Worm (Caenorhabditis elegans) whole organism, young adult: ENCODE measurements around the gene mrg-1.

ENCODE experiments used
- B0336.3 ChIP-seq: fragments of 200-800 bp; sonication (Bioruptor generic); IDR thresholded peaks from 2 replicates; pipeline ENCODE4 v1.3.6; 2022; ENCODE audit warnings: missing genetic modification characterization, missing compliant biosample characterization
- C06A6.2 ChIP-seq: fragments of 200-800 bp; sonication (Bioruptor generic); conservative IDR thresholded peaks from 2 replicates; pipeline ENCODE4 v1.3.6; 2022; ENCODE audit warnings: missing genetic modification characterization, missing compliant biosample characterization
- D2030.7 ChIP-seq: fragments of 200-800 bp; sonication (Bioruptor generic); IDR thresholded peaks from 2 replicates; pipeline ENCODE4 v1.3.6; 2022; ENCODE audit warnings: missing genetic modification reagents, missing genetic modification characterization, missing compliant biosample characterization
- F39B2.1 ChIP-seq: fragments of 200-800 bp; sonication (Bioruptor generic); IDR thresholded peaks from 2 replicates; pipeline ENCODE4 v1.3.6; 2022; ENCODE audit warnings: missing genetic modification reagents, missing genetic modification characterization, missing compliant biosample characterization
- F52B5.7 ChIP-seq: sonication (generic microtip); optimal IDR thresholded peaks from 2 replicates; lab custom pipeline; 2016; ENCODE audit warnings: mild to moderate bottlenecking, missing genetic modification characterization, missing compliant biosample characterization
- F55B11.4 ChIP-seq: sonication (generic microtip); optimal IDR thresholded peaks from 2 replicates; lab custom pipeline; 2016; ENCODE audit warnings: missing compliant biosample characterization, missing genetic modification characterization, borderline replicate concordance; ENCODE audit not compliant: insufficient read depth
- F57A8.1 ChIP-seq: fragments of 200-800 bp; sonication (Bioruptor generic); optimal IDR thresholded peaks from 2 replicates; lab custom pipeline; 2018; ENCODE audit warnings: mild to moderate bottlenecking, missing genetic modification characterization, moderate library complexity, missing compliant biosample characterization
- K11D2.4 ChIP-seq: fragments of 200-800 bp; sonication (Bioruptor generic); IDR thresholded peaks from 2 replicates; pipeline ENCODE4 v1.3.6; 2022; ENCODE audit warnings: missing genetic modification reagents, missing genetic modification characterization, missing compliant biosample characterization
- T26A5.8 ChIP-seq: sonication (generic microtip); optimal IDR thresholded peaks from 2 replicates; lab custom pipeline; 2016; ENCODE audit warnings: missing genetic modification characterization, missing compliant biosample characterization
- Y53G8AR.9 ChIP-seq: fragments of 200-800 bp; sonication (Bioruptor generic); conservative IDR thresholded peaks from 2 replicates; pipeline ENCODE4 v1.3.6; 2022; ENCODE audit warnings: missing genetic modification reagents, missing genetic modification characterization, missing compliant biosample characterization
- Y56A3A.18 ChIP-seq: fragments of 200-800 bp; sonication (Bioruptor generic); IDR thresholded peaks from 2 replicates; pipeline ENCODE4 v1.3.6; 2022; ENCODE audit warnings: missing genetic modification reagents, missing genetic modification characterization, missing compliant biosample characterization
- ama-1 ChIP-seq, 3 experiments: fragments of 150-350 bp in 1 of 3; sonication (generic microtip) in 2 of 3; optimal IDR thresholded peaks; 2 replicates each; lab custom pipeline; 2014 to 2018; ENCODE audit warnings: missing biosample characterization in 2 of 3, missing genetic modification characterization in 2 of 3, missing genetic modification reagents in 2 of 3
- aptf-2 ChIP-seq: fragments of 200-800 bp; sonication (Bioruptor generic); conservative IDR thresholded peaks from 2 replicates; pipeline ENCODE4 v1.3.6; 2022; ENCODE audit warnings: missing genetic modification reagents, missing genetic modification characterization, missing compliant biosample characterization
- attf-3 ChIP-seq: fragments of 200-800 bp; sonication (Bioruptor generic); conservative IDR thresholded peaks from 2 replicates; pipeline ENCODE4 v1.3.6; 2022; ENCODE audit warnings: missing genetic modification reagents, missing genetic modification characterization, missing compliant biosample characterization
- attf-6 ChIP-seq: fragments of 200-800 bp; sonication (Bioruptor generic); IDR thresholded peaks from 2 replicates; pipeline ENCODE4 v1.3.6; 2022; ENCODE audit warnings: missing genetic modification reagents, missing genetic modification characterization, missing compliant biosample characterization
- bed-1 ChIP-seq: fragments of 200-800 bp; sonication (Bioruptor generic); IDR thresholded peaks from 2 replicates; pipeline ENCODE4 v1.3.6; 2022; ENCODE audit warnings: missing genetic modification reagents, missing genetic modification characterization, missing compliant biosample characterization
- ccch-3 ChIP-seq: fragments of 200-800 bp; sonication (Bioruptor generic); optimal IDR thresholded peaks from 2 replicates; lab custom pipeline; 2018; ENCODE audit warnings: mild to moderate bottlenecking, missing genetic modification characterization, missing compliant biosample characterization
- ceh-27 ChIP-seq: fragments of 200-800 bp; sonication (Bioruptor generic); optimal IDR thresholded peaks from 2 replicates; lab custom pipeline; 2018; ENCODE audit warnings: mild to moderate bottlenecking, missing genetic modification characterization, moderate library complexity, missing compliant biosample characterization
- ceh-91 ChIP-seq: fragments of 200-800 bp; sonication (Bioruptor generic); IDR thresholded peaks from 2 replicates; pipeline ENCODE4 v1.3.6; 2022; ENCODE audit warnings: missing genetic modification reagents, missing genetic modification characterization, missing compliant biosample characterization
- efl-1 ChIP-seq: fragments of 150-350 bp; optimal IDR thresholded peaks from 2 replicates; lab custom pipeline; 2014; ENCODE audit warnings: missing biosample characterization, missing genetic modification reagents, missing genetic modification characterization
- egl-18 ChIP-seq: fragments of 200-800 bp; sonication (Bioruptor generic); IDR thresholded peaks from 2 replicates; pipeline ENCODE4 v1.3.6; 2022; ENCODE audit warnings: missing genetic modification reagents, missing genetic modification characterization, missing compliant biosample characterization
- egl-44 ChIP-seq: fragments of 200-800 bp; sonication (Bioruptor generic); IDR thresholded peaks from 2 replicates; pipeline ENCODE4 v1.3.6; 2022; ENCODE audit warnings: missing genetic modification reagents, missing genetic modification characterization, missing compliant biosample characterization
- fkh-3 ChIP-seq: sonication (generic microtip); optimal IDR thresholded peaks from 2 replicates; lab custom pipeline; 2016; ENCODE audit warnings: mild to moderate bottlenecking, missing genetic modification characterization, missing compliant biosample characterization
- gei-17 ChIP-seq: fragments of 200-800 bp; sonication (Bioruptor generic); optimal IDR thresholded peaks from 2 replicates; lab custom pipeline; 2018; ENCODE audit warnings: mild to moderate bottlenecking, missing genetic modification characterization, missing compliant biosample characterization
- him-1 ChIP-seq: sonication (generic microtip); optimal IDR thresholded peaks from 2 replicates; lab custom pipeline; 2016; ENCODE audit warnings: missing genotype, missing genetic modification reagents, missing genetic modification characterization, missing compliant biosample characterization
- hmg-20 ChIP-seq: fragments of 200-800 bp; sonication (Bioruptor generic); IDR thresholded peaks from 2 replicates; pipeline ENCODE4 v1.3.6; 2022; ENCODE audit warnings: missing genetic modification reagents, missing genetic modification characterization, missing compliant biosample characterization
- hsf-1 ChIP-seq: fragments of 200-800 bp; sonication (Bioruptor generic); IDR thresholded peaks from 2 replicates; pipeline ENCODE4 v1.3.6; 2022; ENCODE audit warnings: missing genetic modification reagents, missing genetic modification characterization, missing compliant biosample characterization
- lin-35 ChIP-seq, 3 experiments: fragments of 150-350 bp in 2 of 3; sonication (generic microtip) in 1 of 3; optimal IDR thresholded peaks; 2 replicates each; lab custom pipeline; 2014 to 2018; ENCODE audit warnings: missing biosample characterization in 3 of 3, missing genetic modification characterization in 3 of 3, missing genetic modification reagents in 3 of 3
- lin-40 ChIP-seq: sonication (generic microtip); optimal IDR thresholded peaks from 2 replicates; lab custom pipeline; 2016; ENCODE audit warnings: missing genetic modification characterization, mild to moderate bottlenecking, missing compliant biosample characterization, missing genotype, missing genetic modification reagents
- lin-54 ChIP-seq: fragments of 200-800 bp; sonication (Bioruptor generic); optimal IDR thresholded peaks from 2 replicates; lab custom pipeline; 2018; ENCODE audit warnings: mild to moderate bottlenecking, missing genetic modification characterization, missing compliant biosample characterization
- lir-1 ChIP-seq: fragments of 200-800 bp; sonication (Bioruptor generic); conservative IDR thresholded peaks from 2 replicates; pipeline ENCODE4 v1.3.6; 2022; ENCODE audit warnings: missing genetic modification reagents, missing genetic modification characterization, missing compliant biosample characterization
- lsy-27 ChIP-seq: sonication (generic microtip); optimal IDR thresholded peaks from 2 replicates; lab custom pipeline; 2017; ENCODE audit warnings: missing genetic modification characterization, mild to moderate bottlenecking, missing compliant biosample characterization, antibody characterized with exemption, missing genotype, borderline replicate concordance; ENCODE audit not compliant: insufficient read depth
- madf-10 ChIP-seq: sonication (generic microtip); optimal IDR thresholded peaks from 2 replicates; lab custom pipeline; 2016; ENCODE audit warnings: mild to moderate bottlenecking, missing genetic modification characterization, missing compliant biosample characterization
- madf-8 ChIP-seq: fragments of 200-800 bp; sonication (Bioruptor generic); conservative IDR thresholded peaks from 2 replicates; pipeline ENCODE4 v1.3.6; 2022; ENCODE audit warnings: missing genetic modification reagents, missing genetic modification characterization, missing compliant biosample characterization
- mcd-1 ChIP-seq: fragments of 200-800 bp; sonication (Bioruptor generic); IDR thresholded peaks from 2 replicates; pipeline ENCODE4 v1.3.6; 2022; ENCODE audit warnings: missing genetic modification reagents, missing genetic modification characterization, missing compliant biosample characterization
- mes-4 ChIP-seq: sonication (generic microtip); optimal IDR thresholded peaks from 2 replicates; lab custom pipeline; 2016; ENCODE audit warnings: missing genotype, missing genetic modification characterization, missing compliant biosample characterization
- nfya-1 ChIP-seq: sonication (generic microtip); optimal IDR thresholded peaks from 2 replicates; lab custom pipeline; 2017; ENCODE audit warnings: antibody characterized with exemption, missing compliant biosample characterization, missing genetic modification characterization, borderline replicate concordance; ENCODE audit not compliant: insufficient read depth
- nfya-2 ChIP-seq: fragments of 200-800 bp; sonication (Bioruptor generic); IDR thresholded peaks from 2 replicates; pipeline ENCODE4 v1.3.6; 2022; ENCODE audit warnings: missing genetic modification reagents, missing genetic modification characterization, missing compliant biosample characterization
- nhr-80 ChIP-seq: sonication (generic microtip); optimal IDR thresholded peaks from 2 replicates; lab custom pipeline; 2016; ENCODE audit warnings: missing genetic modification characterization, missing compliant biosample characterization
- pbrm-1 ChIP-seq: fragments of 200-800 bp; sonication (Bioruptor generic); IDR thresholded peaks from 2 replicates; pipeline ENCODE4 v1.3.6; 2022; ENCODE audit warnings: missing genetic modification reagents, missing genetic modification characterization, missing compliant biosample characterization
- rcor-1 ChIP-seq: fragments of 200-800 bp; sonication (Bioruptor generic); IDR thresholded peaks from 2 replicates; pipeline ENCODE4 v1.3.6; 2022; ENCODE audit warnings: missing genetic modification reagents, missing genetic modification characterization, missing compliant biosample characterization
- snpc-1.1 ChIP-seq: sonication (generic microtip); optimal IDR thresholded peaks from 2 replicates; lab custom pipeline; 2017; ENCODE audit warnings: missing genetic modification characterization, mild to moderate bottlenecking, missing compliant biosample characterization, antibody characterized with exemption, moderate library complexity, missing genotype, missing genetic modification reagents; ENCODE audit not compliant: insufficient read depth
- snpc-3.4 ChIP-seq: sonication (generic microtip); optimal IDR thresholded peaks from 2 replicates; lab custom pipeline; 2017; ENCODE audit warnings: missing genetic modification characterization, mild to moderate bottlenecking, missing compliant biosample characterization, antibody characterized with exemption, moderate library complexity, missing genotype, missing genetic modification reagents
- unc-130 ChIP-seq: sonication (generic microtip); optimal IDR thresholded peaks from 2 replicates; lab custom pipeline; 2016; ENCODE audit warnings: missing genetic modification reagents, missing genetic modification characterization, missing compliant biosample characterization
- unc-62 ChIP-seq: fragments of 150-350 bp; optimal IDR thresholded peaks from 2 replicates; lab custom pipeline; 2014; ENCODE audit warnings: missing biosample characterization, missing genetic modification reagents, missing genetic modification characterization
- ztf-26 ChIP-seq: sonication (generic microtip); optimal IDR thresholded peaks from 2 replicates; lab custom pipeline; 2017; ENCODE audit warnings: missing genetic modification characterization, missing compliant biosample characterization
- ztf-28 ChIP-seq: fragments of 200-800 bp; sonication (Bioruptor generic); IDR thresholded peaks from 2 replicates; pipeline ENCODE4 v1.3.6; 2022; ENCODE audit warnings: missing genetic modification reagents, missing genetic modification characterization, missing compliant biosample characterization

mrg-1 gene

DNA sequence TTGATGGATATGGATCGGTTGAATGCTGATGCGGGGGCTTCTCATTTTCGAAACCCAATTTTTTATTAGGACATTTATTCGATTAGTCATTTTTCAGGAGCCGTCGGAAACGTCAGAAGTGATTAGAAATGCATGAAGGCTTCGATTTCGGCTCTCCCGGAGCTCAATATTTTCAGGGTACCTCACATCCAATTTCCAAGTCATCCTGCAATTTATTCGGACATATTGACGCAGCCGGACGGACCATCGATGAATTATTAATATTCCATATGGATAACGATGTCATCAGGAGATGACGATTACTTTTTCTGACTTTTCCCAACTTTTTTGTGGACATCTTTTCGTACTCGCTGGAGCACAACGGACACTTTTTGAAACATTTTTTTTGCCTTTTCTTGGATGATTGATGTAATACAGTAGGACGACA is 32.2 kb upstream of the mrg-1 start (continued):
- TF ChIP-seq efl-1, result no peak
- peak; percentile 69 for TF ChIP-seq ama-1 (optimal IDR thresholded peaks at IDR 0.05; lab: Kevin White, UChicago)
- TF ChIP-seq ama-1 (GFP tag; optimal IDR thresholded peaks at IDR 0.05; lab: Kevin White, UChicago), result peak; percentile 1 to 59
- no peak for TF ChIP-seq T26A5.8 (tag; lab: Kevin White, UChicago)
- no peak for TF ChIP-seq nhr-80 (tag; lab: Kevin White, UChicago)
- TF ChIP-seq Y56A3A.18 (GFP tag; lab: Robert Waterston, UW), result 0 out of 2 replicates have a peak, but pooled peaks have one; percentile 50
- TF ChIP-seq pbrm-1 (GFP tag; lab: Robert Waterston, UW), result 0 out of 2 replicates have a peak, but pooled peaks have one; percentile 65
- no peak for TF ChIP-seq ceh-27
- TF ChIP-seq lin-54 (GFP tag; lab: Kevin White, UChicago), result peak; percentile 46
- no peak for TF ChIP-seq egl-44
- no peak for TF ChIP-seq fkh-3
- peak; percentile 19 for TF ChIP-seq madf-10
- TF ChIP-seq him-1, result no peak
- TF ChIP-seq rcor-1, result no peak; the same call in 1 of the 2 replicates
- peak; percentile 51; the same call in 1 of the 2 replicates for TF ChIP-seq mcd-1
- TF ChIP-seq madf-8, result 0 out of 2 replicates have a peak, but pooled peaks have one; percentile 11
- TF ChIP-seq hmg-20, result no peak
- TF ChIP-seq F55B11.4 (tag; lab: Kevin White, UChicago), result no peak
- peak; percentile 71 for TF ChIP-seq lin-40
- no peak for TF ChIP-seq lsy-27
- TF ChIP-seq ztf-28, result no peak
- no peak for TF ChIP-seq unc-130 (GFP tag; lab: Kevin White, UChicago)
- 0 out of 2 replicates have a peak, but pooled peaks have one; percentile 24 for TF ChIP-seq nfya-2 (GFP tag; lab: Robert Waterston, UW)
- TF ChIP-seq lir-1 (GFP tag; lab: Robert Waterston, UW), result no peak
- no peak for TF ChIP-seq K11D2.4 (GFP tag; lab: Robert Waterston, UW)
- no peak for TF ChIP-seq unc-62
- TF ChIP-seq aptf-2 (GFP tag; lab: Robert Waterston, UW), result no peak
- no peak for TF ChIP-seq mes-4 (tag; lab: Kevin White, UChicago)
- TF ChIP-seq hsf-1 (GFP tag; lab: Robert Waterston, UW), result peak; percentile 47; the same call in 1 of the 2 replicates
- TF ChIP-seq gei-17 (GFP tag; lab: Kevin White, UChicago), result no peak
- TF ChIP-seq, all 124 proteins: peak for 46

DNA sequence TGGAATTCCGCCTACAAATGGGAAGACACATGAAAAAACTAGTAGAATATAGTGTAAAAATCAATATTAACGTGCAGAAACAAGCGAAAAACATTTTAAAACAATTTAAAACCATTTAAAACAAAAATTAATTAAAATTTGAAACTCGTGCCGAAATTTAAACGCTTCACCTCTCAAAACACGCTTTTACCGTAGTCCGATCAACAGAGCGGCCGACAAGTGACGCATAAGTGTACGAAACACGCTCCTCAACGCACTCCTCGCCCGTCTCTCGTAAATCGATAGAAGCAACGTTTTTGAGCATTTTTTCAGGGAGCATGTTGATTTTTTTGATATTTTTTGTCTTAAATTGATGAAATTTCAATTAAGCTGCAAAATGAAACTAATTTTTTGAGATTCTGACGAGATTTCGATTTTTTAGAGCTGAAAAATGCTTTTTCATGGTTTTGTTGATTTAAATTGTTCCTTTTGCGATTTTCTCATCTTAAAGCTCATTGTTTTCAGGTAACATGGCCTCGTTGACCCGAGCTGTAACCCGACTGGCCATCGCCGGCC is 30.6 kb upstream of the mrg-1 start, which contains the start of gene cox-5A:
cox-5A (plus strand) TSS at position 505 of the 555 bp plus-strand sequence.
- TF ChIP-seq B0336.3 (GFP tag; lab: Robert Waterston, UW) (peak; percentile 99), snpc-1.1 (tag; lab: Kevin White, UChicago) (peak; percentile 90), Y53G8AR.9 (GFP tag; lab: Robert Waterston, UW) (peak; percentile 100), ama-1 (optimal IDR thresholded peaks at IDR 0.05; lab: Kevin White, UChicago) (peak; percentile 0), ama-1 (GFP tag; optimal IDR thresholded peaks at IDR 0.05; lab: Kevin White, UChicago) (peak in 1 of 2 experiments; percentile 88), D2030.7 (GFP tag; lab: Robert Waterston, UW) (peak; percentile 94), F57A8.1 (no peak), pbrm-1 (GFP tag; lab: Robert Waterston, UW) (peak; percentile 99), ceh-91 (GFP tag; lab: Robert Waterston, UW) (peak; percentile 90), mcd-1 (peak; percentile 97), F39B2.1 (GFP tag; lab: Robert Waterston, UW) (peak; percentile 82; the same call in 1 of the 2 replicates), attf-3 (GFP tag; lab: Robert Waterston, UW) (peak; percentile 83), ccch-3 (no peak), egl-18 (GFP tag; lab: Robert Waterston, UW) (peak; percentile 92), nfya-1 (tag; lab: Kevin White, UChicago) (no peak), ztf-26 (tag; lab: Kevin White, UChicago) (peak; percentile 98), lin-35 (GFP tag; optimal IDR thresholded peaks at IDR 0.05; lab: Kevin White, UChicago) (peak; percentile 78 to 99 (median 94)), snpc-3.4 (tag; lab: Kevin White, UChicago) (peak; percentile 98), bed-1 (no peak), F52B5.7 (tag; lab: Kevin White, UChicago) (peak; percentile 88), him-1 (peak; percentile 75), C06A6.2 (GFP tag; lab: Robert Waterston, UW) (peak; percentile 97), attf-6 (peak; percentile 80), unc-62 (peak; percentile 68)
